Worm (Caenorhabditis elegans) whole organism, L3 larva: Measurements from ENCODE around the gene K09H11.4.

Experiments used
- ama-1 ChIP-seq: fragments of 150-350 bp; optimal IDR thresholded peaks from 2 replicates; lab custom pipeline; 2018
- elt-1 ChIP-seq: fragments of 150-350 bp; optimal IDR thresholded peaks from 2 replicates; lab custom pipeline; 2014; ENCODE audit warnings: missing biosample characterization, missing genetic modification characterization
- lin-15B ChIP-seq: fragments of 150-350 bp; optimal IDR thresholded peaks from 2 replicates; lab custom pipeline; 2014; ENCODE audit warnings: missing biosample characterization, missing genetic modification characterization
- mml-1 ChIP-seq: fragments of 150-350 bp; sonication (generic microtip); optimal IDR thresholded peaks from 3 replicates; lab custom pipeline; 2014; ENCODE audit warnings: missing biosample characterization, missing genetic modification characterization
- nfya-1 ChIP-seq: sonication (generic microtip); optimal IDR thresholded peaks from 2 replicates; lab custom pipeline; 2017; ENCODE audit warnings: missing genetic modification characterization, mild to moderate bottlenecking, missing compliant biosample characterization, antibody characterized with exemption, moderate library complexity; ENCODE audit not compliant: insufficient read depth
- nhr-237 ChIP-seq: fragments of 150-350 bp; optimal IDR thresholded peaks from 2 replicates; lab custom pipeline; 2014; ENCODE audit warnings: missing biosample characterization, missing genetic modification characterization
- nhr-25 ChIP-seq: sonication (generic microtip); optimal IDR thresholded peaks from 2 replicates; lab custom pipeline; 2017; ENCODE audit warnings: missing biosample characterization, missing genetic modification characterization
- nhr-76 ChIP-seq: fragments of 150-350 bp; sonication (generic microtip); optimal IDR thresholded peaks from 5 replicates; lab custom pipeline; 2014; ENCODE audit warnings: missing biosample characterization, missing genetic modification characterization
- pqm-1 ChIP-seq: fragments of 150-350 bp; optimal IDR thresholded peaks from 2 replicates; lab custom pipeline; 2017; ENCODE audit warnings: missing biosample characterization, missing genetic modification characterization, inconsistent platforms
- snpc-4 ChIP-seq: fragments of 150-350 bp; optimal IDR thresholded peaks from 2 replicates; lab custom pipeline; 2014; ENCODE audit warnings: missing biosample characterization, missing genetic modification characterization
- ztf-4 ChIP-seq: fragments of 150-350 bp; optimal IDR thresholded peaks from 2 replicates; lab custom pipeline; 2014; ENCODE audit warnings: missing biosample characterization, missing genetic modification characterization

DNA sequence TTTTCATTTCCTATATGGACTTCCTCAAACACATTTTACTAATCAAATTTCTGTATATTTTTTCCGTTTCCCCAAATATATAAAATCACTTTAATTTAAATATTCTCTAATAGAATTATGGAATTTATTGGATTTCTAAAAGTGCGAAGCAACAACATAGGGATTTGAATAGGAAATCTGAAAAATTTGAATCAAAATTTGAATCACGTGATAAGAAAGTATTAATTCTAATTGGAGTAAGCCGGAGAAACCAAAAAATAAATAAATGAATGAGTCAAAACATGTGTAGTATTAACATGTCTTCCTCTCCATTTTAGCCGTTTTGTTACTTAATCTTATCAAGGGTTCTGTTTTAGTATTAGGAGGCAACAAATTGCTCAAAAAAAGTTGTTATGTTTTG is 14.9 kb upstream of the K09H11.4 start:
- no peak for TF ChIP-seq nhr-237 (tag; lab: Kevin White, UChicago)
- TF ChIP-seq pqm-1 (tag; lab: Kevin White, UChicago): no peak
- no peak for TF ChIP-seq ztf-4 (tag; lab: Kevin White, UChicago)
- no peak for TF ChIP-seq lin-15B (tag; lab: Kevin White, UChicago)
- TF ChIP-seq nfya-1: no peak
- no peak for TF ChIP-seq nhr-76 (tag; lab: Kevin White, UChicago)
- no peak for TF ChIP-seq ama-1
- no peak for TF ChIP-seq nhr-25 (tag; lab: Kevin White, UChicago)
- TF ChIP-seq snpc-4: no peak
- TF ChIP-seq elt-1 (tag; lab: Kevin White, UChicago): no peak
- no peak for TF ChIP-seq mml-1
